Worm (Caenorhabditis elegans) whole organism, L4 larva: ENCODE data around the gene C53A3.3.

ENCODE experiments used
- F26F4.8 ChIP-seq: fragments of 200-800 bp; sonication (Bioruptor generic); conservative IDR thresholded peaks from 2 replicates; pipeline ENCODE4 v1.3.6; 2022; ENCODE audit warnings: missing genetic modification characterization, missing compliant biosample characterization
- R02D3.7 ChIP-seq: fragments of 150-350 bp; sonication (generic microtip); optimal IDR thresholded peaks from 3 replicates; lab custom pipeline; 2014; ENCODE audit warnings: missing biosample characterization, missing genetic modification characterization
- T20F7.1 ChIP-seq: fragments of 200-800 bp; sonication (Bioruptor generic); optimal IDR thresholded peaks from 2 replicates; lab custom pipeline; 2018; ENCODE audit warnings: mild to moderate bottlenecking, missing genetic modification characterization, missing compliant biosample characterization
- T26A8.4 ChIP-seq: fragments of 200-800 bp; sonication (Bioruptor generic); IDR thresholded peaks from 2 replicates; pipeline ENCODE4 v1.3.6; 2022; ENCODE audit warnings: missing genetic modification characterization, missing compliant biosample characterization
- Y75B8A.6 ChIP-seq: fragments of 200-800 bp; sonication (Bioruptor generic); IDR thresholded peaks from 2 replicates; pipeline ENCODE4 v1.3.6; 2022; ENCODE audit warnings: missing genetic modification reagents, missing genetic modification characterization, missing compliant biosample characterization
- ZK546.5 ChIP-seq, 2 experiments: sonication (generic microtip); optimal IDR thresholded peaks; 2 replicates each; lab custom pipeline; 2017; ENCODE audit warnings: missing biosample characterization in 2 of 2, missing genetic modification characterization in 2 of 2
- aly-2 ChIP-seq: sonication (generic microtip); optimal IDR thresholded peaks from 2 replicates; lab custom pipeline; 2018; ENCODE audit warnings: missing biosample characterization, missing genetic modification characterization
- arid-1 ChIP-seq: fragments of 200-800 bp; sonication (Bioruptor generic); conservative IDR thresholded peaks from 2 replicates; pipeline ENCODE4 v1.3.6; 2022; ENCODE audit warnings: missing genetic modification reagents, missing genetic modification characterization, missing compliant biosample characterization
- attf-4 ChIP-seq: sonication (generic microtip); optimal IDR thresholded peaks from 3 replicates; lab custom pipeline; 2017; ENCODE audit warnings: missing biosample characterization, missing genetic modification characterization
- ceh-20 ChIP-seq: fragments of 200-800 bp; sonication (Bioruptor generic); IDR thresholded peaks from 2 replicates; pipeline ENCODE4 v1.3.6; 2022; ENCODE audit warnings: missing genetic modification reagents, missing genetic modification characterization, missing compliant biosample characterization
- ceh-28 ChIP-seq: fragments of 150-350 bp; optimal IDR thresholded peaks from 2 replicates; lab custom pipeline; 2014; ENCODE audit warnings: missing biosample characterization, missing genetic modification reagents, missing genetic modification characterization
- ceh-32 ChIP-seq: sonication (generic microtip); optimal IDR thresholded peaks from 2 replicates; lab custom pipeline; 2016; ENCODE audit warnings: mild to moderate bottlenecking, missing genetic modification characterization, missing compliant biosample characterization; ENCODE audit not compliant: poor library complexity
- ceh-44 ChIP-seq: fragments of 200-800 bp; sonication (Bioruptor generic); IDR thresholded peaks from 2 replicates; pipeline ENCODE4 v1.3.6; 2022; ENCODE audit warnings: missing genetic modification reagents, missing genetic modification characterization, missing compliant biosample characterization
- ceh-62 ChIP-seq: sonication (generic microtip); optimal IDR thresholded peaks from 2 replicates; lab custom pipeline; 2017; ENCODE audit warnings: missing biosample characterization, missing genetic modification characterization
- ceh-82 ChIP-seq: sonication (generic microtip); optimal IDR thresholded peaks from 2 replicates; lab custom pipeline; 2017; ENCODE audit warnings: missing biosample characterization, missing genetic modification characterization
- ces-1 ChIP-seq: fragments of 150-350 bp; sonication (generic microtip); optimal IDR thresholded peaks from 4 replicates; lab custom pipeline; 2014; ENCODE audit warnings: missing biosample characterization, missing genetic modification reagents, missing genetic modification characterization
- cey-2 ChIP-seq: sonication (generic microtip); optimal IDR thresholded peaks from 3 replicates; lab custom pipeline; 2017; ENCODE audit warnings: missing genetic modification characterization, mild to moderate bottlenecking, missing compliant biosample characterization, antibody characterized with exemption, borderline replicate concordance; ENCODE audit not compliant: insufficient read depth
- ctbp-1 ChIP-seq: fragments of 200-800 bp; sonication (Bioruptor generic); IDR thresholded peaks from 2 replicates; pipeline ENCODE4 v1.3.6; 2022; ENCODE audit warnings: missing genetic modification reagents, missing genetic modification characterization, missing compliant biosample characterization
- daf-12 ChIP-seq: fragments of 150-350 bp; optimal IDR thresholded peaks from 2 replicates; lab custom pipeline; 2014; ENCODE audit warnings: missing biosample characterization, missing genetic modification reagents, missing genetic modification characterization
- daf-16 ChIP-seq, 3 experiments: sonication (generic microtip); optimal IDR thresholded peaks; 2 replicates each; lab custom pipeline; 2016 to 2017; ENCODE audit warnings: missing genetic modification characterization in 3 of 3, missing genetic modification reagents in 3 of 3, mild to moderate bottlenecking in 2 of 3, missing compliant biosample characterization in 2 of 3, missing biosample characterization in 1 of 3, moderate library complexity in 1 of 3
- dmd-9 ChIP-seq: fragments of 200-800 bp; sonication (Bioruptor generic); IDR thresholded peaks from 2 replicates; pipeline ENCODE4 v1.3.6; 2022; ENCODE audit warnings: missing genetic modification reagents, missing genetic modification characterization, missing compliant biosample characterization
- dpl-1 ChIP-seq: fragments of 150-350 bp; optimal IDR thresholded peaks from 2 replicates; lab custom pipeline; 2014; ENCODE audit warnings: missing biosample characterization, missing genetic modification reagents, missing genetic modification characterization
- egl-43 ChIP-seq: fragments of 200-800 bp; sonication (Bioruptor generic); IDR thresholded peaks from 2 replicates; pipeline ENCODE4 v1.3.6; 2022; ENCODE audit warnings: missing genetic modification reagents, missing genetic modification characterization, missing compliant biosample characterization
- fkh-10 ChIP-seq: fragments of 150-350 bp; optimal IDR thresholded peaks from 2 replicates; lab custom pipeline; 2014; ENCODE audit warnings: missing biosample characterization, missing genetic modification reagents, missing genetic modification characterization
- hlh-30 ChIP-seq: sonication (generic microtip); optimal IDR thresholded peaks from 2 replicates; lab custom pipeline; 2017; ENCODE audit warnings: antibody characterized with exemption, mild to moderate bottlenecking, missing genetic modification characterization, missing compliant biosample characterization; ENCODE audit not compliant: insufficient read depth
- lin-29 ChIP-seq: fragments of 200-800 bp; sonication (Bioruptor generic); IDR thresholded peaks from 2 replicates; pipeline ENCODE4 v1.3.6; 2022; ENCODE audit warnings: missing genetic modification reagents, missing genetic modification characterization, missing compliant biosample characterization
- lin-39 ChIP-seq: fragments of 150-350 bp; optimal IDR thresholded peaks from 2 replicates; lab custom pipeline; 2014; ENCODE audit warnings: missing biosample characterization, missing genetic modification reagents, missing genetic modification characterization
- lir-3 ChIP-seq: sonication (generic microtip); optimal IDR thresholded peaks from 2 replicates; lab custom pipeline; 2016; ENCODE audit warnings: mild to moderate bottlenecking, missing genetic modification characterization, missing compliant biosample characterization
- madf-5 ChIP-seq, 2 experiments: fragments of 200-800 bp; sonication (Bioruptor generic); IDR thresholded peaks; 2 replicates each; pipeline ENCODE4 v1.3.6; 2022; ENCODE audit warnings: missing compliant biosample characterization in 2 of 2, missing genetic modification characterization in 2 of 2
- mdl-1 ChIP-seq, 2 experiments: fragments of 150-350 bp in 1 of 2; sonication (generic microtip) in 1 of 2; optimal IDR thresholded peaks; 2 replicates each; lab custom pipeline; 2014 to 2017; ENCODE audit warnings: missing biosample characterization in 2 of 2, missing genetic modification characterization in 2 of 2
- mdt-29 ChIP-seq: fragments of 200-800 bp; sonication (Bioruptor generic); IDR thresholded peaks from 2 replicates; pipeline ENCODE4 v1.3.6; 2022; ENCODE audit warnings: missing genetic modification reagents, missing genetic modification characterization, missing compliant biosample characterization
- mep-1 ChIP-seq: fragments of 150-350 bp; sonication (generic microtip); optimal IDR thresholded peaks from 3 replicates; lab custom pipeline; 2014; ENCODE audit warnings: missing biosample characterization, missing genetic modification characterization
- mes-2 ChIP-seq: sonication (generic microtip); optimal IDR thresholded peaks from 2 replicates; lab custom pipeline; 2016; ENCODE audit warnings: missing genotype, mild to moderate bottlenecking, missing genetic modification characterization, missing compliant biosample characterization; ENCODE audit not compliant: poor library complexity, severe bottlenecking
- mxl-2 ChIP-seq: fragments of 200-800 bp; sonication (Bioruptor generic); conservative IDR thresholded peaks from 2 replicates; pipeline ENCODE4 v1.3.6; 2022; ENCODE audit warnings: missing genetic modification reagents, missing genetic modification characterization, missing compliant biosample characterization
- mxl-3 ChIP-seq: fragments of 200-800 bp; sonication (Bioruptor generic); optimal IDR thresholded peaks from 2 replicates; lab custom pipeline; 2018; ENCODE audit warnings: mild to moderate bottlenecking, missing genetic modification characterization, missing compliant biosample characterization
- nhr-25 ChIP-seq: sonication (generic microtip); optimal IDR thresholded peaks from 2 replicates; lab custom pipeline; 2017; ENCODE audit warnings: missing genetic modification characterization, mild to moderate bottlenecking, missing compliant biosample characterization, antibody characterized with exemption, moderate library complexity, borderline replicate concordance; ENCODE audit not compliant: insufficient read depth
- nhr-6 ChIP-seq: fragments of 150-350 bp; optimal IDR thresholded peaks from 2 replicates; lab custom pipeline; 2014; ENCODE audit warnings: missing biosample characterization, missing genetic modification characterization
- nhr-76 ChIP-seq: fragments of 150-350 bp; optimal IDR thresholded peaks from 2 replicates; lab custom pipeline; 2014; ENCODE audit warnings: missing biosample characterization, missing genetic modification characterization
- pha-4 ChIP-seq, 2 experiments: fragments of 150-350 bp in 1 of 2; fragments of 200-800 bp in 1 of 2; sonication (Bioruptor generic) in 1 of 2; IDR thresholded peaks in 1 of 2; optimal IDR thresholded peaks in 1 of 2; 2 replicates each; pipeline versions ENCODE4 v1.3.6 to Lab custom; 2014 to 2022; ENCODE audit warnings: missing genetic modification characterization in 2 of 2, missing genetic modification reagents in 2 of 2, missing biosample characterization in 1 of 2, missing compliant biosample characterization in 1 of 2
- pqm-1 ChIP-seq: sonication (generic microtip); optimal IDR thresholded peaks from 2 replicates; lab custom pipeline; 2017; ENCODE audit warnings: missing biosample characterization, missing genetic modification characterization
- sdz-12 ChIP-seq: fragments of 200-800 bp; sonication (Bioruptor generic); optimal IDR thresholded peaks from 2 replicates; lab custom pipeline; 2018; ENCODE audit warnings: mild to moderate bottlenecking, missing genetic modification characterization, missing compliant biosample characterization
- snpc-4 ChIP-seq: fragments of 150-350 bp; optimal IDR thresholded peaks from 2 replicates; lab custom pipeline; 2014; ENCODE audit warnings: missing biosample characterization, missing genetic modification characterization
- spr-1 ChIP-seq: sonication (generic microtip); optimal IDR thresholded peaks from 2 replicates; lab custom pipeline; 2016; ENCODE audit warnings: mild to moderate bottlenecking, missing genetic modification characterization, missing compliant biosample characterization
- unc-39 ChIP-seq: sonication (generic microtip); optimal IDR thresholded peaks from 2 replicates; lab custom pipeline; 2017; ENCODE audit warnings: missing biosample characterization, missing genetic modification characterization
- zag-1 ChIP-seq: fragments of 150-350 bp; optimal IDR thresholded peaks from 2 replicates; lab custom pipeline; 2014; ENCODE audit warnings: missing biosample characterization, missing genetic modification characterization
- zip-11 ChIP-seq: fragments of 200-800 bp; sonication (Bioruptor generic); IDR thresholded peaks from 2 replicates; pipeline ENCODE4 v1.3.6; 2022; ENCODE audit warnings: missing genetic modification characterization, missing compliant biosample characterization
- zip-2 ChIP-seq: fragments of 150-350 bp; optimal IDR thresholded peaks from 2 replicates; lab custom pipeline; 2014; ENCODE audit warnings: missing biosample characterization, missing genetic modification characterization
- ztf-11 ChIP-seq: fragments of 150-350 bp; optimal IDR thresholded peaks from 2 replicates; lab custom pipeline; 2014; ENCODE audit warnings: missing biosample characterization, missing genetic modification characterization

C53A3.3 gene

ce11 chrV:5790497-5791280, 34.4 kb downstream of the C53A3.3 start, which contains the start of the genes nhr-142 and F44E7.9 (continued):
- TF ChIP-seq unc-39 (tag; lab: Kevin White, UChicago) = no peak
- TF ChIP-seq mxl-3 (GFP tag; lab: Kevin White, UChicago) = no peak
- TF ChIP-seq nhr-6 (tag; lab: Kevin White, UChicago) = peak; percentile 91
- peak; percentile 4 for TF ChIP-seq fkh-10 (GFP tag; lab: Kevin White, UChicago)
- 0 out of 2 replicates have a peak, but pooled peaks have one; percentile 12 for TF ChIP-seq egl-43 (GFP tag; lab: Robert Waterston, UW)
- TF ChIP-seq R02D3.7 = no peak
- TF ChIP-seq zip-2 (tag; lab: Kevin White, UChicago) = peak; percentile 14
- TF ChIP-seq ceh-44 (GFP tag; lab: Robert Waterston, UW) = peak; percentile 48; the same call in 1 of the 2 replicates
- TF ChIP-seq sdz-12 (GFP tag; lab: Kevin White, UChicago) = no peak
- peak; percentile 59 for TF ChIP-seq hlh-30 (tag; lab: Kevin White, UChicago)
- no peak for TF ChIP-seq lin-39 (tag; lab: Kevin White, UChicago)
- TF ChIP-seq ceh-32 (tag; lab: Kevin White, UChicago) = no peak
- TF ChIP-seq mxl-2 (GFP tag; lab: Robert Waterston, UW) = 0 out of 2 replicates have a peak, but pooled peaks have one; percentile 31
- no peak for TF ChIP-seq ceh-82 (tag; lab: Kevin White, UChicago)
- no peak for TF ChIP-seq ces-1 (GFP tag; lab: Kevin White, UChicago)
- TF ChIP-seq Y75B8A.6 = no peak
- TF ChIP-seq ceh-62 (tag; lab: Kevin White, UChicago) = no peak
- TF ChIP-seq arid-1 = peak; percentile 76
- no peak for TF ChIP-seq F26F4.8 (GFP tag; lab: Robert Waterston, UW)
- no peak for TF ChIP-seq madf-5 (GFP tag; IDR thresholded peaks at IDR 0.05; lab: Robert Waterston, UW)
- TF ChIP-seq ZK546.5 (tag; optimal IDR thresholded peaks at IDR 0.05; lab: Kevin White, UChicago) = no peak
- peak; percentile 2 for TF ChIP-seq lir-3 (tag; lab: Kevin White, UChicago)
- peak; percentile 71 for TF ChIP-seq pha-4 (GFP tag; IDR thresholded peaks at IDR 0.05; lab: Robert Waterston, UW)
- no peak for TF ChIP-seq pha-4 (tag; optimal IDR thresholded peaks at IDR 0.05; lab: Kevin White, UChicago)
- TF ChIP-seq zip-11 (GFP tag; lab: Robert Waterston, UW) = no peak
- TF ChIP-seq mep-1 (tag; lab: Kevin White, UChicago) = peak; percentile 95
- peak; percentile 70; the same call in 1 of the 2 replicates for TF ChIP-seq dmd-9 (GFP tag; lab: Robert Waterston, UW)
- no peak for TF ChIP-seq aly-2 (tag; lab: Kevin White, UChicago)
- TF ChIP-seq cey-2 (tag; lab: Kevin White, UChicago) = no peak
- peak; percentile 95 for TF ChIP-seq mes-2 (tag; lab: Kevin White, UChicago)
- no peak for TF ChIP-seq ceh-28 (tag; lab: Kevin White, UChicago)
- TF ChIP-seq ctbp-1 (GFP tag; lab: Robert Waterston, UW) = peak; percentile 67
- no peak for TF ChIP-seq ztf-11 (tag; lab: Kevin White, UChicago)
- no peak for TF ChIP-seq mdt-29
- TF ChIP-seq daf-12 (tag; lab: Kevin White, UChicago) = no peak
- no peak for TF ChIP-seq nhr-25 (tag; lab: Kevin White, UChicago)
- TF ChIP-seq snpc-4 (tag; lab: Kevin White, UChicago) = no peak
- peak; percentile 78 for TF ChIP-seq ceh-20 (GFP tag; lab: Robert Waterston, UW)
- no peak for TF ChIP-seq nhr-76
- no peak for TF ChIP-seq attf-4
- peak; percentile 83 for TF ChIP-seq T20F7.1 (GFP tag; lab: Kevin White, UChicago)
- TF ChIP-seq pqm-1 (tag; lab: Kevin White, UChicago) = peak; percentile 16
- no peak for TF ChIP-seq zag-1
- TF ChIP-seq T26A8.4 (GFP tag; lab: Robert Waterston, UW) = peak; percentile 84
- peak in 1 of 2 experiments; percentile 32 for TF ChIP-seq mdl-1 (tag; optimal IDR thresholded peaks at IDR 0.05; lab: Kevin White, UChicago)
- TF ChIP-seq daf-16 (GFP tag; optimal IDR thresholded peaks at IDR 0.05; lab: Kevin White, UChicago) = no peak
- TF ChIP-seq daf-16 (tag; optimal IDR thresholded peaks at IDR 0.05; lab: Kevin White, UChicago) = peak; percentile 49
- 0 out of 2 replicates have a peak, but pooled peaks have one; percentile 52 for TF ChIP-seq lin-29 (GFP tag; lab: Robert Waterston, UW)
- TF ChIP-seq dpl-1 = peak; percentile 83
- peak; percentile 83 for TF ChIP-seq spr-1 (tag; lab: Kevin White, UChicago)
